Worm (Caenorhabditis elegans) whole organism, L3 larva: ENCODE results near the gene nspc-19.

Experiments used
- fkh-10 ChIP-seq: sonication (generic microtip); optimal IDR thresholded peaks from 2 replicates; lab custom pipeline; 2017; ENCODE audit warnings: missing biosample characterization, missing genetic modification reagents, missing genetic modification characterization
- nhr-12 ChIP-seq: fragments of 150-350 bp; optimal IDR thresholded peaks from 2 replicates; lab custom pipeline; 2014; ENCODE audit warnings: missing biosample characterization, missing genetic modification characterization

- no peak for TF ChIP-seq nhr-12 (tag; lab: Kevin White, UChicago)
- TF ChIP-seq fkh-10 (GFP tag; lab: Kevin White, UChicago) = no peak
These were observed 42.8 kb downstream of the nspc-19 start for ce11 chrX:14571277-14571676.
